Fruit fly (Drosophila melanogaster) whole organism, embryonic: ENCODE data around the gene CG42673.

Source experiments
- Bteb2 ChIP-seq: fragments of 200-800 bp; sonication (Bioruptor generic); optimal IDR thresholded peaks from 2 replicates; lab custom pipeline; 2016; ENCODE audit warnings: missing biosample characterization, missing genetic modification characterization
- CG10959 ChIP-seq: fragments of 200-800 bp; sonication (Bioruptor generic); IDR thresholded peaks from 2 replicates; pipeline ENCODE4 v1.3.6; 2022; ENCODE audit warnings: missing biosample characterization, missing genetic modification characterization
- CG1233 ChIP-seq: fragments of 200-800 bp; sonication (Bioruptor generic); optimal IDR thresholded peaks from 4 replicates; lab custom pipeline; 2018; ENCODE audit warnings: missing biosample characterization, mild to moderate bottlenecking, missing genetic modification characterization
- CG17385 ChIP-seq: fragments of 200-800 bp; sonication (Bioruptor generic); optimal IDR thresholded peaks from 3 replicates; lab custom pipeline; 2018; ENCODE audit warnings: missing biosample characterization, mild to moderate bottlenecking, missing genetic modification characterization
- CG7745 ChIP-seq: fragments of 200-800 bp; sonication (Bioruptor generic); optimal IDR thresholded peaks from 2 replicates; lab custom pipeline; 2018; ENCODE audit warnings: missing biosample characterization, mild to moderate bottlenecking, missing genetic modification characterization, moderate library complexity
- D ChIP-seq, 2 experiments: fragments of 200-800 bp in 1 of 2; fragments of >200 bp in 1 of 2; sonication (Bioruptor generic) in 1 of 2; optimal IDR thresholded peaks; 2 replicates in 1 of 2; 3 replicates in 1 of 2; lab custom pipeline; 2017; ENCODE audit warnings: mild to moderate bottlenecking in 1 of 2, missing biosample characterization in 1 of 2, missing genetic modification characterization in 1 of 2, missing genetic modification reagents in 1 of 2
- HmgZ ChIP-seq: fragments of 200-800 bp; sonication (Bioruptor generic); optimal IDR thresholded peaks from 2 replicates; lab custom pipeline; 2018; ENCODE audit warnings: missing biosample characterization, mild to moderate bottlenecking, missing genetic modification characterization
- Hsf ChIP-seq: fragments of 200-800 bp; sonication (Bioruptor generic); optimal IDR thresholded peaks from 3 replicates; lab custom pipeline; 2016; ENCODE audit warnings: missing biosample characterization, missing genetic modification characterization
- Oaz ChIP-seq: fragments of 200-800 bp; sonication (Bioruptor generic); IDR thresholded peaks from 2 replicates; pipeline ENCODE4 v1.3.6; 2022; ENCODE audit warnings: missing biosample characterization, missing genetic modification characterization
- Ptx1 ChIP-seq: fragments of 200-800 bp; sonication (Bioruptor generic); IDR thresholded peaks from 2 replicates; pipeline ENCODE4 v1.3.6; 2022; ENCODE audit warnings: missing biosample characterization, missing genetic modification characterization
- Vsx1 ChIP-seq: fragments of 200-800 bp; sonication (Bioruptor generic); optimal IDR thresholded peaks from 2 replicates; lab custom pipeline; 2017; ENCODE audit warnings: missing biosample characterization, mild to moderate bottlenecking, missing genetic modification characterization, missing genetic modification reagents
- jumu ChIP-seq: fragments of 200-800 bp; sonication (Bioruptor generic); optimal IDR thresholded peaks from 3 replicates; lab custom pipeline; 2016; ENCODE audit warnings: missing biosample characterization, missing genetic modification characterization
- kah ChIP-seq: fragments of 200-800 bp; sonication (Bioruptor generic); optimal IDR thresholded peaks from 2 replicates; lab custom pipeline; 2018; ENCODE audit warnings: missing biosample characterization, mild to moderate bottlenecking, missing genetic modification characterization

DNA sequence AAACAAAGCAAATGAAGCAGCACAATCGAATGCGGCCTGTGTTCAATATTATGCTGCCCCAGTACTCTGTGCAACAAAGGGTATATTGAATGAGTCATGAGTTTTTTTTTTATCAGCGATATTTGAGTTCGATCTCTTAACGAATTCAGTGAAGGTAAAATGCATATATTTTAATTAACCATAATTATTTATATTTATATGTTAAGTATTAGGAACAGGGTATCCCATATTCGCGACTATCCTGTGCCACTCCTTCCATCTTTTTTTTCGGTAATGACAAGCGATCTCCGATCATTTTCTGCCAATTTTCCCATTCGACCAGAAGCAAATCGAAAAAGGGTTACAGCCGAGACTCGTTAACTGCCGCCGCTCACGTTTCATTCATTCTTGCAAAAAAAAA, 12.0 kb downstream of the CG42673 start:
- no peak for TF ChIP-seq Bteb2 (GFP tag; lab: Kevin White, UChicago)
- no peak for TF ChIP-seq CG1233 (GFP tag; lab: Kevin White, UChicago)
- TF ChIP-seq D (optimal IDR thresholded peaks at IDR 0.05; lab: Kevin White, UChicago): no peak
- TF ChIP-seq D (GFP tag; optimal IDR thresholded peaks at IDR 0.05; lab: Kevin White, UChicago): no peak
- no peak for TF ChIP-seq CG7745 (tag; lab: Kevin White, UChicago)
- TF ChIP-seq CG17385 (GFP tag; lab: Kevin White, UChicago): no peak
- TF ChIP-seq kah (GFP tag; lab: Kevin White, UChicago): no peak
- TF ChIP-seq HmgZ: no peak
- TF ChIP-seq Ptx1 (GFP tag; lab: Robert Waterston, UW): no peak
- no peak for TF ChIP-seq CG10959
- no peak for TF ChIP-seq Hsf (GFP tag; lab: Kevin White, UChicago)
- TF ChIP-seq jumu (GFP tag; lab: Kevin White, UChicago): no peak
- no peak for TF ChIP-seq Vsx1 (GFP tag; lab: Kevin White, UChicago)
- TF ChIP-seq Oaz: no peak
